Fruit fly (Drosophila melanogaster): ENCODE data around the gene js.
A peak's percentile ranks its signal among the peaks of the same experiment; 100 is the strongest.

Gene js

dm6 chr3R:16337053-16337385 is 31.1 kb downstream of the js start (continued):
- TF ChIP-seq ash1 (GFP tag; optimal IDR thresholded peaks at IDR 0.05), result no peak
- TF ChIP-seq CG10267 (tag; optimal IDR thresholded peaks at IDR 0.05), result peak; percentile 78
- peak; percentile 63 for TF ChIP-seq unpg (GFP tag; optimal IDR thresholded peaks at IDR 0.05)
- peak; percentile 55 to 58 for TF ChIP-seq Pdp1 (GFP tag; optimal IDR thresholded peaks at IDR 0.05)
- TF ChIP-seq usp (GFP tag; optimal IDR thresholded peaks at IDR 0.05), result no peak
- no peak for TF ChIP-seq CG2129 (GFP tag; IDR thresholded peaks at IDR 0.05; ENCODE audit: partially characterized antibody)
- TF ChIP-seq Elba2 (GFP tag; optimal IDR thresholded peaks at IDR 0.05), result peak; percentile 39
- TF ChIP-seq twi (tag; optimal IDR thresholded peaks at IDR 0.05), result peak; percentile 23
- TF ChIP-seq pum (GFP tag; optimal IDR thresholded peaks at IDR 0.05), result peak; percentile 70
- no peak for TF ChIP-seq wek (GFP tag; optimal IDR thresholded peaks at IDR 0.05)
- TF ChIP-seq CG7987 (GFP tag; optimal IDR thresholded peaks at IDR 0.05), result no peak
- TF ChIP-seq CG2712 (tag; optimal IDR thresholded peaks at IDR 0.05), result peak; percentile 85
- TF ChIP-seq CG14710 (tag; optimal IDR thresholded peaks at IDR 0.05), result peak; percentile 76
- TF ChIP-seq CG1603 (tag; optimal IDR thresholded peaks at IDR 0.05), result peak; percentile 86
- peak; percentile 60 for TF ChIP-seq lmd (GFP tag; IDR thresholded peaks at IDR 0.05)
- TF ChIP-seq CG10959 (GFP tag; IDR thresholded peaks at IDR 0.05), result peak; percentile 77
- TF ChIP-seq dmrt11E (tag; optimal IDR thresholded peaks at IDR 0.05), result peak; percentile 93
- no peak for TF ChIP-seq kay (GFP tag; optimal IDR thresholded peaks at IDR 0.05)
- peak; percentile 68 for TF ChIP-seq Chrac-16 (GFP tag; optimal IDR thresholded peaks at IDR 0.05)
- peak; percentile 20 for TF ChIP-seq HmgD (GFP tag; optimal IDR thresholded peaks at IDR 0.05)
- TF ChIP-seq Deaf1 (tag; optimal IDR thresholded peaks at IDR 0.05), result no peak
- peak; percentile 3 for TF ChIP-seq pb (GFP tag; optimal IDR thresholded peaks at IDR 0.05)
- TF ChIP-seq CG14441 (GFP tag; IDR thresholded peaks at IDR 0.05), result no peak
- no peak for TF ChIP-seq Doc3 (GFP tag; IDR thresholded peaks at IDR 0.05; ENCODE audit: partially characterized antibody)
- TF ChIP-seq cato (GFP tag; optimal IDR thresholded peaks at IDR 0.05; ENCODE audit: borderline replicate concordance), result no peak
- peak; percentile 51 for TF ChIP-seq Oli (tag; optimal IDR thresholded peaks at IDR 0.05)
- TF ChIP-seq ci (GFP tag; IDR thresholded peaks at IDR 0.05), result peak; percentile 74; the same call in 2 of the 3 replicates
- no peak for TF ChIP-seq CG4360 (GFP tag; IDR thresholded peaks at IDR 0.05)
- 0 out of 2 replicates have a peak, but pooled peaks have one; percentile 30 for TF ChIP-seq sob (GFP tag; IDR thresholded peaks at IDR 0.05)
- TF ChIP-seq Trl (optimal IDR thresholded peaks at IDR 0.05), result no peak
- TF ChIP-seq Trl (GFP tag; optimal IDR thresholded peaks at IDR 0.05), result peak; percentile 65
- no peak for TF ChIP-seq pan (optimal IDR thresholded peaks at IDR 0.05)
- peak in 1 of 2 experiments; percentile 27 for TF ChIP-seq pan (GFP tag; optimal IDR thresholded peaks at IDR 0.05 in 1 of 2, IDR thresholded peaks at IDR 0.05 in 1 of 2)
- no peak for TF ChIP-seq CG14860 (GFP tag; IDR thresholded peaks at IDR 0.05; ENCODE audit: partially characterized antibody)
- no peak for TF ChIP-seq dimm (GFP tag; IDR thresholded peaks at IDR 0.05)
- no peak for TF ChIP-seq CG7928 (GFP tag; optimal IDR thresholded peaks at IDR 0.05)
- TF ChIP-seq HmgZ (tag; optimal IDR thresholded peaks at IDR 0.05), result no peak
- peak; percentile 1 for TF ChIP-seq CG12942 (GFP tag; optimal IDR thresholded peaks at IDR 0.05)
- TF ChIP-seq E2f1 (GFP tag; IDR thresholded peaks at IDR 0.05), result peak; percentile 51
- TF ChIP-seq Sry-δ (GFP tag; optimal IDR thresholded peaks at IDR 0.05), result peak; percentile 15
- TF ChIP-seq CG15601 (tag; optimal IDR thresholded peaks at IDR 0.05), result peak; percentile 16
- TF ChIP-seq ttk (GFP tag; IDR thresholded peaks at IDR 0.05), result peak; percentile 37; the same call in 1 of the 2 replicates
- TF ChIP-seq bowl (GFP tag; IDR thresholded peaks at IDR 0.05), result no peak
- TF ChIP-seq CG2202 (tag; optimal IDR thresholded peaks at IDR 0.05), result peak; percentile 74
- peak; percentile 48 for TF ChIP-seq CG30403 (GFP tag; optimal IDR thresholded peaks at IDR 0.05)
- TF ChIP-seq Drgx (GFP tag; IDR thresholded peaks at IDR 0.05), result peak; percentile 51; the same call in 1 of the 2 replicates
- TF ChIP-seq Dbx (GFP tag; IDR thresholded peaks at IDR 0.05), result no peak
- 0 out of 2 replicates have a peak, but pooled peaks have one; percentile 20 for TF ChIP-seq peb (GFP tag; IDR thresholded peaks at IDR 0.05)
- TF ChIP-seq chn (GFP tag; optimal IDR thresholded peaks at IDR 0.05), result peak; percentile 75
- no peak for TF ChIP-seq Bgb (GFP tag; IDR thresholded peaks at IDR 0.05; ENCODE audit: partially characterized antibody)
- no peak for TF ChIP-seq CG18619 (GFP tag; optimal IDR thresholded peaks at IDR 0.05)
- TF ChIP-seq CG5245 (GFP tag; optimal IDR thresholded peaks at IDR 0.05), result peak; percentile 54
